Fruit fly (Drosophila melanogaster) whole organism, pupa: ENCODE data around the gene CG31804.

Experiments used
- CG10348 ChIP-seq: fragments of 200-800 bp; sonication (Bioruptor generic); IDR thresholded peaks from 2 replicates; pipeline ENCODE4 v1.3.6; 2022; ENCODE audit warnings: missing biosample characterization, missing genetic modification characterization
- CG12605 ChIP-seq: fragments of 200-800 bp; sonication (Bioruptor generic); IDR thresholded peaks from 2 replicates; pipeline ENCODE4 v1.3.6; 2022; ENCODE audit warnings: missing biosample characterization, missing genetic modification characterization
- CG13204 ChIP-seq: fragments of 200-800 bp; sonication (Bioruptor generic); optimal IDR thresholded peaks from 2 replicates; lab custom pipeline; 2018; ENCODE audit warnings: missing biosample characterization, mild to moderate bottlenecking, missing genetic modification characterization, moderate library complexity
- CG14655 ChIP-seq: fragments of 200-800 bp; sonication (Bioruptor generic); optimal IDR thresholded peaks from 3 replicates; lab custom pipeline; 2017; ENCODE audit warnings: mild to moderate bottlenecking, missing biosample characterization, missing genetic modification reagents, missing genetic modification characterization
- CG15710 ChIP-seq: fragments of 200-800 bp; sonication (Bioruptor generic); optimal IDR thresholded peaks from 2 replicates; lab custom pipeline; 2018; ENCODE audit warnings: missing biosample characterization, mild to moderate bottlenecking, missing genetic modification characterization, moderate library complexity
- CG17806 ChIP-seq: fragments of 200-800 bp; sonication (Bioruptor generic); optimal IDR thresholded peaks from 2 replicates; lab custom pipeline; 2018; ENCODE audit warnings: missing biosample characterization, mild to moderate bottlenecking, missing genetic modification characterization, moderate library complexity
- CG32121 ChIP-seq: fragments of 200-800 bp; sonication (Bioruptor generic); IDR thresholded peaks from 2 replicates; pipeline ENCODE4 v1.3.6; 2022; ENCODE audit warnings: missing biosample characterization, missing genetic modification characterization
- CG34367 ChIP-seq: fragments of 200-800 bp; sonication (Bioruptor generic); optimal IDR thresholded peaks from 2 replicates; lab custom pipeline; 2018; ENCODE audit warnings: missing biosample characterization, mild to moderate bottlenecking, missing genetic modification characterization
- CG4496 ChIP-seq: fragments of 200-800 bp; sonication (Bioruptor generic); IDR thresholded peaks from 3 replicates; pipeline ENCODE4 v1.3.6; 2022; ENCODE audit warnings: missing biosample characterization, missing genetic modification characterization
- CG8159 ChIP-seq: fragments of 200-800 bp; sonication (Bioruptor generic); optimal IDR thresholded peaks from 3 replicates; lab custom pipeline; 2018; ENCODE audit warnings: missing biosample characterization, mild to moderate bottlenecking, missing genetic modification characterization, moderate library complexity
- CG8301 ChIP-seq: fragments of 200-800 bp; sonication (Bioruptor generic); optimal IDR thresholded peaks from 2 replicates; lab custom pipeline; 2018; ENCODE audit warnings: missing biosample characterization, mild to moderate bottlenecking, missing genetic modification characterization
- CG9948 ChIP-seq: fragments of 200-800 bp; sonication (Bioruptor generic); optimal IDR thresholded peaks from 2 replicates; lab custom pipeline; 2018; ENCODE audit warnings: missing biosample characterization, mild to moderate bottlenecking, missing genetic modification characterization, moderate library complexity
- D1 ChIP-seq: fragments of 200-800 bp; sonication (Bioruptor generic); optimal IDR thresholded peaks from 2 replicates; lab custom pipeline; 2018; ENCODE audit warnings: missing biosample characterization, mild to moderate bottlenecking, missing genetic modification characterization, moderate library complexity
- EcR ChIP-seq: fragments of 200-800 bp; sonication (Bioruptor generic); optimal IDR thresholded peaks from 3 replicates; lab custom pipeline; 2019; ENCODE audit warnings: missing biosample characterization, missing genetic modification characterization, mild to moderate bottlenecking, moderate library complexity, missing genetic modification reagents
- Ets98B ChIP-seq: fragments of 200-800 bp; sonication (Bioruptor generic); IDR thresholded peaks from 2 replicates; pipeline ENCODE4 v1.3.6; 2022; ENCODE audit warnings: missing biosample characterization, missing genetic modification characterization
- Pif1A ChIP-seq: fragments of 200-800 bp; sonication (Bioruptor generic); optimal IDR thresholded peaks from 3 replicates; lab custom pipeline; 2016; ENCODE audit warnings: missing biosample characterization, missing genetic modification characterization
- Pif1B ChIP-seq: fragments of 200-800 bp; sonication (Bioruptor generic); optimal IDR thresholded peaks from 3 replicates; lab custom pipeline; 2016; ENCODE audit warnings: missing biosample characterization, missing genetic modification characterization
- Snoo ChIP-seq: fragments of 200-800 bp; sonication (Bioruptor generic); optimal IDR thresholded peaks from 3 replicates; lab custom pipeline; 2017; ENCODE audit warnings: missing biosample characterization, mild to moderate bottlenecking, missing genetic modification characterization, inconsistent platforms
- fd96Ca ChIP-seq: fragments of 200-800 bp; sonication (Bioruptor generic); IDR thresholded peaks from 3 replicates; pipeline ENCODE4 v1.3.6; 2022; ENCODE audit warnings: missing biosample characterization, missing genetic modification characterization
- gl ChIP-seq: fragments of 200-800 bp; sonication (Bioruptor generic); optimal IDR thresholded peaks from 2 replicates; lab custom pipeline; 2018; ENCODE audit warnings: missing biosample characterization, mild to moderate bottlenecking, missing genetic modification characterization
- rn ChIP-seq: fragments of 200-800 bp; sonication (Bioruptor generic); IDR thresholded peaks from 2 replicates; pipeline ENCODE4 v1.3.6; 2022; ENCODE audit warnings: missing biosample characterization, missing genetic modification characterization

CG31804 gene

DNA sequence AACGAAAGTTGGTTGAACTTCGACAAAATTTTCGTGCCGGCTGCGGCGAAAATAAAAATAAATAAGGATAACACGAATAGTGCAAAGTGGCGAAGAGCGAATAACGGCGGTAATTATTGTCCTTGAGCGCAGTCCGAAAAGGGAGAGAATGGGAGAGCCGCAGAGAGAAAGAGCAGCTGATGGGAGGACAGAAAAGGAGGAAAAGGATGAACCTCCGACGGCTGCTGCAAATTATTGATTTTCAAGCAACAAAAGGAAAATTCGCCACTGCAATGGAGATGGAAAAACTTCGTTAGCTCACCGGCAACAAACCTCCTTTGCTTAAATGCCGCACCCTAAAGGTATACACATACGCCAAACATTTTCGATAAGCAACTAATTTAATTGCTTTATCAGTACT, 19.5 kb downstream of the CG31804 start:
- TF ChIP-seq CG12605 (GFP tag; lab: Robert Waterston, UW), result no peak
- TF ChIP-seq Ets98B, result no peak
- no peak for TF ChIP-seq CG9948 (tag; lab: Kevin White, UChicago)
- TF ChIP-seq CG4496 (GFP tag; lab: Robert Waterston, UW), result no peak
- no peak for TF ChIP-seq fd96Ca (GFP tag; lab: Robert Waterston, UW)
- TF ChIP-seq CG13204, result no peak
- no peak for TF ChIP-seq Snoo (tag; lab: Kevin White, UChicago)
- no peak for TF ChIP-seq D1 (tag; lab: Kevin White, UChicago)
- TF ChIP-seq CG32121 (GFP tag; lab: Robert Waterston, UW), result no peak
- no peak for TF ChIP-seq CG17806 (tag; lab: Kevin White, UChicago)
- no peak for TF ChIP-seq CG10348 (GFP tag; lab: Robert Waterston, UW)
- TF ChIP-seq CG34367 (tag; lab: Kevin White, UChicago), result no peak
- no peak for TF ChIP-seq CG15710
- no peak for TF ChIP-seq CG14655 (GFP tag; lab: Kevin White, UChicago)
- no peak for TF ChIP-seq CG8301 (tag; lab: Kevin White, UChicago)
- no peak for TF ChIP-seq EcR (GFP tag; lab: Kevin White, UChicago)
- TF ChIP-seq CG8159, result no peak

dm6 chr2L:17383588-17384308, 20.5 kb downstream of the CG31804 start, which contains the start of gene Lrch:
TSS of gene Lrch (minus strand) at chr2L:17384115.
- TF ChIP-seq CG12605 (GFP tag; lab: Robert Waterston, UW), result 0 out of 2 replicates have a peak, but pooled peaks have one; percentile 24
- TF ChIP-seq gl (tag; lab: Kevin White, UChicago), result peak; percentile 28
- peak; percentile 25 for TF ChIP-seq Pif1B (GFP tag; lab: Kevin White, UChicago)
- peak; percentile 22 for TF ChIP-seq EcR (GFP tag; lab: Kevin White, UChicago)
- no peak for TF ChIP-seq CG34367 (tag; lab: Kevin White, UChicago)
- TF ChIP-seq CG4496 (GFP tag; lab: Robert Waterston, UW), result peak; percentile 11; the same call in 1 of the 3 replicates
- no peak for TF ChIP-seq CG8159
- TF ChIP-seq CG32121 (GFP tag; lab: Robert Waterston, UW), result no peak
- TF ChIP-seq Ets98B, result peak; percentile 35; the same call in 1 of the 2 replicates
- TF ChIP-seq, all 21 proteins: peak for 6

DNA sequence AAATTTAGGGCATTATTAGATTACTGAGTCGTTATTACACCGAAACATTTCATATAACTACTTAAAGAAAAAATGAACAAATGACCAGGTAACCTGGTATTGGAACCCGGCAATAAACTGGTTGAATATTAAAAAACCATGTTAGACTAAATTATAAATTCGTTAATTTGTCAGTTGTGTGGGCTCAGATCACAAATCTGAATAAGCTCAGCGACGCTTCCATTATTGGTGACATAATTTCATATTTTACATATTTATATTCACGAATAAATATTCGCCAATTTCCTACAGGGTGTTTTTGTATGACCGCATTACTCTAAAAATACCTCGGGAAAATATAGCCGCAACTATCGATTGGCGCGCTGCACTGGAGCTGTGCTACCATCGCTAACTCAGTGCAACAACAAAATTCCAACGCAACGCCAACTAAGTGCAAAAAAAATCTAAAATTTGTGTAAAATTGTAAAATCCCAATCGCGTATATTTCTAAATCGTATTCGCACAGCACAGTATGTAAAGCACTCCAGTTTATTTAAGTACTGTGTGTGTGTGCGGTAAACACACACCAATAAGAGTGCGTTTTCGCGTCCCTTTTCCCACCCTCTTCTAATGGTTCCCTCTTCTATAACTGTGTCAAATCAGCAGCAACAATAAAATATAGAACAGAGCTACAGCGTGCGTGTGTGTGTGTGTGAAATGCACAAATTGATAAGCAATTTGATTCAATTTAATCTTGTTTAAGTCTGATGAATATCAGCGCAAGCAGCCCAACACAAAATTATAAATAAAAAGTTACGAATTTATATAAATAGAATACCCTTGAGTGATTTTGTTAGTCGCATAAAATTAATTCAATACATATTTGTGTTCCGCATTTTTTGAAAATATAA, 21.3 kb downstream of the CG31804 start, which contains the start of gene CLIP-190:
CLIP-190 (plus strand) TSS at position 370 of the 890 bp plus-strand sequence.
- TF ChIP-seq CG15710 (no peak), EcR (GFP tag; lab: Kevin White, UChicago) (no peak), Snoo (tag; lab: Kevin White, UChicago) (no peak), Pif1B (GFP tag; lab: Kevin White, UChicago) (no peak), Pif1A (GFP tag; lab: Kevin White, UChicago) (no peak), CG14655 (GFP tag; lab: Kevin White, UChicago) (no peak), fd96Ca (GFP tag; lab: Robert Waterston, UW) (no peak; the same call in 2 of the 3 replicates), gl (tag; lab: Kevin White, UChicago) (no peak), CG13204 (no peak), rn (GFP tag; lab: Robert Waterston, UW) (no peak), CG10348 (GFP tag; lab: Robert Waterston, UW) (no peak), CG8301 (tag; lab: Kevin White, UChicago) (no peak), CG12605 (GFP tag; lab: Robert Waterston, UW) (peak; percentile 16), CG32121 (GFP tag; lab: Robert Waterston, UW) (no peak), CG8159 (no peak), CG9948 (tag; lab: Kevin White, UChicago) (no peak), CG17806 (tag; lab: Kevin White, UChicago) (no peak), D1 (tag; lab: Kevin White, UChicago) (no peak), CG4496 (GFP tag; lab: Robert Waterston, UW) (0 out of 3 replicates have a peak, but pooled peaks have one; percentile 19), Ets98B (peak; percentile 15; the same call in 1 of the 2 replicates), CG34367 (tag; lab: Kevin White, UChicago) (no peak)

dm6 chr2L:17385221-17385529, 21.9 kb downstream of the CG31804 start:
- TF ChIP-seq D1 (tag; lab: Kevin White, UChicago), result peak; percentile 98
- peak; percentile 87 for TF ChIP-seq Ets98B
- peak; percentile 96 for TF ChIP-seq Pif1A (GFP tag; lab: Kevin White, UChicago)
- peak; percentile 100 for TF ChIP-seq gl (tag; lab: Kevin White, UChicago)
- peak; percentile 98 for TF ChIP-seq CG12605 (GFP tag; lab: Robert Waterston, UW)
- no peak for TF ChIP-seq CG10348 (GFP tag; lab: Robert Waterston, UW)
- peak; percentile 84 for TF ChIP-seq CG32121 (GFP tag; lab: Robert Waterston, UW)
- peak; percentile 99 for TF ChIP-seq CG34367 (tag; lab: Kevin White, UChicago)
- peak; percentile 96 for TF ChIP-seq CG8159
- peak; percentile 94 for TF ChIP-seq CG9948 (tag; lab: Kevin White, UChicago)
- TF ChIP-seq CG17806 (tag; lab: Kevin White, UChicago), result peak; percentile 96
- peak; percentile 99 for TF ChIP-seq CG13204
- TF ChIP-seq CG8301 (tag; lab: Kevin White, UChicago), result peak; percentile 88
- no peak; the same call in 1 of the 3 replicates for TF ChIP-seq fd96Ca (GFP tag; lab: Robert Waterston, UW)
- peak; percentile 97 for TF ChIP-seq CG15710
- TF ChIP-seq rn (GFP tag; lab: Robert Waterston, UW), result peak; percentile 78
- TF ChIP-seq CG4496 (GFP tag; lab: Robert Waterston, UW), result peak; percentile 95
- peak; percentile 95 for TF ChIP-seq CG14655 (GFP tag; lab: Kevin White, UChicago)
- TF ChIP-seq Pif1B (GFP tag; lab: Kevin White, UChicago), result peak; percentile 96
- TF ChIP-seq Snoo (tag; lab: Kevin White, UChicago), result peak; percentile 94
- TF ChIP-seq EcR (GFP tag; lab: Kevin White, UChicago), result peak; percentile 61
